Worm (Caenorhabditis elegans): ENCODE results near the gene C07H6.2.

DNA sequence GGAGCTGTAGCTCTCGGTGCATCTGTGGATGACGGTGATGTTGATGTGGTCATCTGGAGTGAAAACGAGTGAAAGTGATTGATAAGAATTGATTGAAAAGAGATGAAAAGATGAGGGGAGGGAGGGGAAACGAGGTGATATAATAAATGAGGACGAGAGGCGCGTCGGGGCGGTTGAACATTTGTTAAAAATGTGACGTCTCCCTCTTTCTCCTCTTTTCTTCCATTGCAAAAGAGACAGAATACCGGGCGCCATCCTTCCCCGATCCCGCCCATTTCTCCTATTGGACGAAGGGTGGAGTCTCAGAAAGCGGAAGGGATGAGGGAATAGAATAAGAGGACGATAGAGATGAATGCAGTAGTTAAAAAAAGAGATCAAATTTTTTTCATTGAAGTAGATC, 13.8 kb downstream of the C07H6.2 start:
- TF ChIP-seq hnd-1 (tag; optimal IDR thresholded peaks at IDR 0.05) (no peak), B0310.2 (tag; optimal IDR thresholded peaks at IDR 0.05) (no peak), tbx-37 (GFP tag; conservative IDR thresholded peaks at IDR 0.05) (no peak), F13C5.2 (tag; optimal IDR thresholded peaks at IDR 0.05) (no peak)

All from whole organism, early embryonic.